Worm (Caenorhabditis elegans) whole organism, L4 larva: ENCODE results near the gene T03G6.1.

ENCODE experiments used
- D1046.2 ChIP-seq: fragments of 200-800 bp; sonication (Bioruptor generic); IDR thresholded peaks from 2 replicates; pipeline ENCODE4 v1.3.6; 2022; ENCODE audit warnings: missing genetic modification characterization, missing compliant biosample characterization
- F10B5.3 ChIP-seq: sonication (generic microtip); optimal IDR thresholded peaks from 2 replicates; lab custom pipeline; 2016; ENCODE audit warnings: mild to moderate bottlenecking, missing genetic modification characterization, missing compliant biosample characterization
- F26F4.8 ChIP-seq: fragments of 200-800 bp; sonication (Bioruptor generic); conservative IDR thresholded peaks from 2 replicates; pipeline ENCODE4 v1.3.6; 2022; ENCODE audit warnings: missing genetic modification characterization, missing compliant biosample characterization
- F44E2.7 ChIP-seq: fragments of 200-800 bp; sonication (Bioruptor generic); IDR thresholded peaks from 2 replicates; pipeline ENCODE4 v2.1.2; 2022; ENCODE audit warnings: missing genetic modification characterization, missing compliant biosample characterization
- F49E8.2 ChIP-seq: sonication (generic microtip); optimal IDR thresholded peaks from 2 replicates; lab custom pipeline; 2016; ENCODE audit warnings: missing compliant biosample characterization, mild to moderate bottlenecking, missing genetic modification characterization, borderline replicate concordance
- R02D3.7 ChIP-seq: fragments of 150-350 bp; sonication (generic microtip); optimal IDR thresholded peaks from 3 replicates; lab custom pipeline; 2014; ENCODE audit warnings: missing biosample characterization, missing genetic modification characterization
- Y105C5A.15 ChIP-seq: fragments of 200-800 bp; sonication (Bioruptor generic); IDR thresholded peaks from 2 replicates; pipeline ENCODE4 v1.3.6; 2022; ENCODE audit warnings: missing genetic modification characterization, missing compliant biosample characterization
- Y48G9A.11 ChIP-seq: fragments of 200-800 bp; sonication (Bioruptor generic); IDR thresholded peaks from 2 replicates; pipeline ENCODE4 v1.3.6; 2022; ENCODE audit warnings: missing genetic modification reagents, missing genetic modification characterization, missing compliant biosample characterization
- Y75B8A.6 ChIP-seq: fragments of 200-800 bp; sonication (Bioruptor generic); IDR thresholded peaks from 2 replicates; pipeline ENCODE4 v1.3.6; 2022; ENCODE audit warnings: missing genetic modification reagents, missing genetic modification characterization, missing compliant biosample characterization
- ZK337.2 ChIP-seq: fragments of 200-800 bp; sonication (Bioruptor generic); IDR thresholded peaks from 2 replicates; pipeline ENCODE4 v1.3.6; 2022; ENCODE audit warnings: missing genetic modification reagents, missing genetic modification characterization, missing compliant biosample characterization
- ZK546.5 ChIP-seq, 2 experiments: sonication (generic microtip); optimal IDR thresholded peaks; 2 replicates each; lab custom pipeline; 2017; ENCODE audit warnings: missing biosample characterization in 2 of 2, missing genetic modification characterization in 2 of 2
- aly-2 ChIP-seq: sonication (generic microtip); optimal IDR thresholded peaks from 2 replicates; lab custom pipeline; 2018; ENCODE audit warnings: missing biosample characterization, missing genetic modification characterization
- ama-1 ChIP-seq: fragments of 150-350 bp; optimal IDR thresholded peaks from 2 replicates; lab custom pipeline; 2014; ENCODE audit warnings: inconsistent platforms, mixed read lengths
- ceh-20 ChIP-seq: fragments of 200-800 bp; sonication (Bioruptor generic); IDR thresholded peaks from 2 replicates; pipeline ENCODE4 v1.3.6; 2022; ENCODE audit warnings: missing genetic modification reagents, missing genetic modification characterization, missing compliant biosample characterization
- ceh-44 ChIP-seq: fragments of 200-800 bp; sonication (Bioruptor generic); IDR thresholded peaks from 2 replicates; pipeline ENCODE4 v1.3.6; 2022; ENCODE audit warnings: missing genetic modification reagents, missing genetic modification characterization, missing compliant biosample characterization
- daf-12 ChIP-seq: fragments of 150-350 bp; optimal IDR thresholded peaks from 2 replicates; lab custom pipeline; 2014; ENCODE audit warnings: missing biosample characterization, missing genetic modification reagents, missing genetic modification characterization
- daf-8 ChIP-seq: fragments of 200-800 bp; sonication (Bioruptor generic); IDR thresholded peaks from 2 replicates; pipeline ENCODE4 v1.3.6; 2022; ENCODE audit warnings: missing genetic modification characterization, missing compliant biosample characterization
- dmd-6 ChIP-seq: fragments of 200-800 bp; sonication (Bioruptor generic); IDR thresholded peaks from 2 replicates; pipeline ENCODE4 v1.3.6; 2022; ENCODE audit warnings: missing genetic modification reagents, missing genetic modification characterization, missing compliant biosample characterization
- dmd-8 ChIP-seq: fragments of 200-800 bp; sonication (Bioruptor generic); IDR thresholded peaks from 2 replicates; pipeline ENCODE4 v1.3.6; 2022; ENCODE audit warnings: missing genetic modification characterization, missing compliant biosample characterization
- dmd-9 ChIP-seq: fragments of 200-800 bp; sonication (Bioruptor generic); IDR thresholded peaks from 2 replicates; pipeline ENCODE4 v1.3.6; 2022; ENCODE audit warnings: missing genetic modification reagents, missing genetic modification characterization, missing compliant biosample characterization
- egl-43 ChIP-seq: fragments of 200-800 bp; sonication (Bioruptor generic); IDR thresholded peaks from 2 replicates; pipeline ENCODE4 v1.3.6; 2022; ENCODE audit warnings: missing genetic modification reagents, missing genetic modification characterization, missing compliant biosample characterization
- fos-1 ChIP-seq: fragments of 150-350 bp; optimal IDR thresholded peaks from 2 replicates; lab custom pipeline; 2014; ENCODE audit warnings: missing biosample characterization, missing genetic modification characterization
- gei-8 ChIP-seq: fragments of 200-800 bp; sonication (Bioruptor generic); optimal IDR thresholded peaks from 2 replicates; lab custom pipeline; 2018; ENCODE audit warnings: mild to moderate bottlenecking, missing genetic modification characterization, missing compliant biosample characterization
- jun-1 ChIP-seq: fragments of 150-350 bp; optimal IDR thresholded peaks from 2 replicates; lab custom pipeline; 2014; ENCODE audit warnings: missing biosample characterization, missing genetic modification reagents, missing genetic modification characterization
- lin-29 ChIP-seq: fragments of 200-800 bp; sonication (Bioruptor generic); IDR thresholded peaks from 2 replicates; pipeline ENCODE4 v1.3.6; 2022; ENCODE audit warnings: missing genetic modification reagents, missing genetic modification characterization, missing compliant biosample characterization
- lin-38 ChIP-seq: fragments of 200-800 bp; sonication (Bioruptor generic); IDR thresholded peaks from 2 replicates; pipeline ENCODE4 v1.3.6; 2022; ENCODE audit warnings: missing genetic modification reagents, missing genetic modification characterization, missing compliant biosample characterization
- lin-39 ChIP-seq: fragments of 150-350 bp; optimal IDR thresholded peaks from 2 replicates; lab custom pipeline; 2014; ENCODE audit warnings: missing biosample characterization, missing genetic modification reagents, missing genetic modification characterization
- lir-3 ChIP-seq: sonication (generic microtip); optimal IDR thresholded peaks from 2 replicates; lab custom pipeline; 2016; ENCODE audit warnings: mild to moderate bottlenecking, missing genetic modification characterization, missing compliant biosample characterization
- lsy-2 ChIP-seq, 2 experiments: fragments of 150-350 bp in 1 of 2; sonication (generic microtip) in 1 of 2; optimal IDR thresholded peaks; 2 replicates each; lab custom pipeline; 2014 to 2017; ENCODE audit warnings: missing biosample characterization in 2 of 2, missing genetic modification characterization in 2 of 2
- madf-9 ChIP-seq: fragments of 200-800 bp; sonication (Bioruptor generic); conservative IDR thresholded peaks from 2 replicates; pipeline ENCODE4 v1.3.6; 2022; ENCODE audit warnings: missing genetic modification reagents, missing genetic modification characterization, missing compliant biosample characterization
- mdl-1 ChIP-seq, 2 experiments: fragments of 150-350 bp in 1 of 2; sonication (generic microtip) in 1 of 2; optimal IDR thresholded peaks; 2 replicates each; lab custom pipeline; 2014 to 2017; ENCODE audit warnings: missing biosample characterization in 2 of 2, missing genetic modification characterization in 2 of 2
- mdt-29 ChIP-seq: fragments of 200-800 bp; sonication (Bioruptor generic); IDR thresholded peaks from 2 replicates; pipeline ENCODE4 v1.3.6; 2022; ENCODE audit warnings: missing genetic modification reagents, missing genetic modification characterization, missing compliant biosample characterization
- mep-1 ChIP-seq: fragments of 150-350 bp; sonication (generic microtip); optimal IDR thresholded peaks from 3 replicates; lab custom pipeline; 2014; ENCODE audit warnings: missing biosample characterization, missing genetic modification characterization
- mes-2 ChIP-seq: sonication (generic microtip); optimal IDR thresholded peaks from 2 replicates; lab custom pipeline; 2016; ENCODE audit warnings: missing genotype, mild to moderate bottlenecking, missing genetic modification characterization, missing compliant biosample characterization; ENCODE audit not compliant: poor library complexity, severe bottlenecking
- nhr-10 ChIP-seq: fragments of 150-350 bp; optimal IDR thresholded peaks from 2 replicates; lab custom pipeline; 2014; ENCODE audit warnings: missing biosample characterization, missing genetic modification characterization
- nhr-102 ChIP-seq: sonication (generic microtip); optimal IDR thresholded peaks from 2 replicates; lab custom pipeline; 2016; ENCODE audit warnings: mild to moderate bottlenecking, missing genetic modification characterization, moderate library complexity, missing compliant biosample characterization
- nhr-11 ChIP-seq: fragments of 150-350 bp; optimal IDR thresholded peaks from 2 replicates; lab custom pipeline; 2014; ENCODE audit warnings: missing biosample characterization, missing genetic modification characterization
- nhr-25 ChIP-seq: sonication (generic microtip); optimal IDR thresholded peaks from 2 replicates; lab custom pipeline; 2017; ENCODE audit warnings: missing genetic modification characterization, mild to moderate bottlenecking, missing compliant biosample characterization, antibody characterized with exemption, moderate library complexity, borderline replicate concordance; ENCODE audit not compliant: insufficient read depth
- nhr-41 ChIP-seq: fragments of 200-800 bp; sonication (Bioruptor generic); IDR thresholded peaks from 2 replicates; pipeline ENCODE4 v1.3.6; 2022; ENCODE audit warnings: missing genetic modification reagents, missing genetic modification characterization, missing compliant biosample characterization
- nhr-42 ChIP-seq: fragments of 200-800 bp; sonication (Bioruptor generic); IDR thresholded peaks from 2 replicates; pipeline ENCODE4 v1.3.6; 2022; ENCODE audit warnings: missing genetic modification characterization, missing compliant biosample characterization
- nhr-48 ChIP-seq: sonication (generic microtip); optimal IDR thresholded peaks from 2 replicates; lab custom pipeline; 2016; ENCODE audit warnings: mild to moderate bottlenecking, missing genetic modification characterization, missing compliant biosample characterization
- nhr-6 ChIP-seq: fragments of 150-350 bp; optimal IDR thresholded peaks from 2 replicates; lab custom pipeline; 2014; ENCODE audit warnings: missing biosample characterization, missing genetic modification characterization
- nhr-77 ChIP-seq: fragments of 150-350 bp; optimal IDR thresholded peaks from 2 replicates; lab custom pipeline; 2014; ENCODE audit warnings: missing biosample characterization, missing genetic modification characterization
- php-3 ChIP-seq: fragments of 200-800 bp; sonication (Bioruptor generic); IDR thresholded peaks from 2 replicates; pipeline ENCODE4 v1.3.6; 2022; ENCODE audit warnings: missing genetic modification reagents, missing genetic modification characterization, missing compliant biosample characterization
- set-16 ChIP-seq: fragments of 200-800 bp; sonication (Bioruptor generic); IDR thresholded peaks from 2 replicates; pipeline ENCODE4 v1.3.6; 2022; ENCODE audit warnings: missing genetic modification reagents, missing genetic modification characterization, missing compliant biosample characterization
- skn-1 ChIP-seq: fragments of 150-350 bp; optimal IDR thresholded peaks from 2 replicates; lab custom pipeline; 2014; ENCODE audit warnings: missing biosample characterization, missing genetic modification characterization
- snpc-1.2 ChIP-seq: fragments of 200-800 bp; sonication (Bioruptor generic); IDR thresholded peaks from 2 replicates; pipeline ENCODE4 v1.3.6; 2022; ENCODE audit warnings: missing genetic modification reagents, missing genetic modification characterization, missing compliant biosample characterization
- spr-1 ChIP-seq: sonication (generic microtip); optimal IDR thresholded peaks from 2 replicates; lab custom pipeline; 2016; ENCODE audit warnings: mild to moderate bottlenecking, missing genetic modification characterization, missing compliant biosample characterization
- tag-97 ChIP-seq: fragments of 200-800 bp; sonication (Bioruptor generic); IDR thresholded peaks from 2 replicates; pipeline ENCODE4 v1.3.6; 2022; ENCODE audit warnings: missing genetic modification characterization, missing compliant biosample characterization
- unc-130 ChIP-seq: sonication (generic microtip); optimal IDR thresholded peaks from 2 replicates; lab custom pipeline; 2016; ENCODE audit warnings: missing genetic modification reagents, missing genetic modification characterization, missing compliant biosample characterization
- zip-11 ChIP-seq: fragments of 200-800 bp; sonication (Bioruptor generic); IDR thresholded peaks from 2 replicates; pipeline ENCODE4 v1.3.6; 2022; ENCODE audit warnings: missing genetic modification characterization, missing compliant biosample characterization
- ztf-7 ChIP-seq: fragments of 150-350 bp; optimal IDR thresholded peaks from 2 replicates; lab custom pipeline; 2014; ENCODE audit warnings: missing biosample characterization, missing genetic modification characterization

The T03G6.1 gene

DNA sequence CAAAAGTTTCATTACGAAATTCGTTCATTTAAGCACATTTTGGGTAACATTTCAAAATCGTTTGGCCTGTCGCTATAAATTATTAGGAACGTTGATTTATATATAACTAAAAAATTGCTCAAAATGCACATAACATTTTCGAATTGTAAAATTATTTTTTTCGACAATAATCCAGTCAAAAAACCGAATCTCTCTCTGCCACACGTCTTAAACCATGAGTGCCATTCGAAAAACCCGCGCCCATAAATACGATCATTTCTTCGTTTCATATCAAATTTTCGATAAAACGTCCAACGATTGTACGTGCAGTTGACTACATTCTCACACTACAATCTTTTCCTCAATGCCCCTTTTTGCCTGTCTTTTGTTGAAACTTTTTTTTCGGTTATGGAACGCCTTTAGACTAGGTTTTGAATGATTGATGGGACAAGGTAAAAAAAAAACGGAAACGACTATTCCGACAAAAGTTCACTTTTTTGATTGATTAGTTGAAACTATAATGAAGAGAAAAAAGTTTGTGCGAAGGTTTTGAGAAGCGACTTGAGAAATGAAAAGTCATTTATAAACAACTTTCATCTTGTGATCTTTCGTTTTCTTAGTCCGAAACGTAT lies 15.3 kb upstream of the T03G6.1 start (continued):
- TF ChIP-seq mep-1 (peak; percentile 15), F49E8.2 (tag; lab: Kevin White, UChicago) (no peak), nhr-41 (no peak), lin-29 (GFP tag; lab: Robert Waterston, UW) (no peak), nhr-42 (no peak), madf-9 (GFP tag; lab: Robert Waterston, UW) (no peak), tag-97 (no peak), lsy-2 (tag; optimal IDR thresholded peaks at IDR 0.05; lab: Kevin White, UChicago) (no peak), nhr-11 (tag; lab: Kevin White, UChicago) (no peak), lin-38 (GFP tag; lab: Robert Waterston, UW) (no peak), F44E2.7 (GFP tag; lab: Robert Waterston, UW) (no peak), fos-1 (tag; lab: Kevin White, UChicago) (no peak), ztf-7 (tag; lab: Kevin White, UChicago) (no peak), ama-1 (peak; percentile 10), daf-12 (tag; lab: Kevin White, UChicago) (no peak), ceh-44 (GFP tag; lab: Robert Waterston, UW) (no peak), dmd-9 (no peak), gei-8 (GFP tag; lab: Kevin White, UChicago) (no peak), mes-2 (tag; lab: Kevin White, UChicago) (no peak), nhr-25 (tag; lab: Kevin White, UChicago) (peak; percentile 23), Y75B8A.6 (GFP tag; lab: Robert Waterston, UW) (no peak), snpc-1.2 (GFP tag; lab: Robert Waterston, UW) (no peak), nhr-10 (tag; lab: Kevin White, UChicago) (no peak), Y105C5A.15 (GFP tag; lab: Robert Waterston, UW) (no peak), ceh-20 (GFP tag; lab: Robert Waterston, UW) (peak; percentile 94), nhr-102 (no peak), unc-130 (no peak), ZK337.2 (GFP tag; lab: Robert Waterston, UW) (no peak), lin-39 (no peak), php-3 (GFP tag; lab: Robert Waterston, UW) (no peak), D1046.2 (GFP tag; lab: Robert Waterston, UW) (no peak), dmd-8 (GFP tag; lab: Robert Waterston, UW) (no peak), lir-3 (tag; lab: Kevin White, UChicago) (no peak), set-16 (GFP tag; lab: Robert Waterston, UW) (no peak), Y48G9A.11 (no peak), skn-1 (tag; lab: Kevin White, UChicago) (no peak), spr-1 (tag; lab: Kevin White, UChicago) (no peak), egl-43 (GFP tag; lab: Robert Waterston, UW) (no peak), daf-8 (GFP tag; lab: Robert Waterston, UW) (no peak), mdl-1 (tag; optimal IDR thresholded peaks at IDR 0.05; lab: Kevin White, UChicago) (peak in 1 of 2 experiments; percentile 9), mdt-29 (GFP tag; lab: Robert Waterston, UW) (no peak), jun-1 (tag; lab: Kevin White, UChicago) (no peak), F26F4.8 (GFP tag; lab: Robert Waterston, UW) (no peak), aly-2 (no peak), R02D3.7 (no peak), nhr-77 (tag; lab: Kevin White, UChicago) (no peak), dmd-6 (GFP tag; lab: Robert Waterston, UW) (peak; percentile 69), F10B5.3 (no peak), nhr-6 (no peak), nhr-48 (no peak), zip-11 (GFP tag; lab: Robert Waterston, UW) (no peak), ZK546.5 (tag; optimal IDR thresholded peaks at IDR 0.05; lab: Kevin White, UChicago) (no peak)
